Worm (Caenorhabditis elegans) whole organism, L1 larva: ENCODE data around the gene drap-1.

Experiments used
- C16A3.4 ChIP-seq: fragments of 150-350 bp; optimal IDR thresholded peaks from 2 replicates; lab custom pipeline; 2014; ENCODE audit warnings: missing biosample characterization, missing genetic modification characterization
- F16B12.6 ChIP-seq: fragments of 150-350 bp; optimal IDR thresholded peaks from 2 replicates; lab custom pipeline; 2014; ENCODE audit warnings: missing biosample characterization, missing genetic modification characterization
- alr-1 ChIP-seq: fragments of 200-800 bp; sonication (Bioruptor generic); optimal IDR thresholded peaks from 2 replicates; lab custom pipeline; 2018; ENCODE audit warnings: borderline replicate concordance, mild to moderate bottlenecking, missing genetic modification characterization, missing compliant biosample characterization
- aly-2 ChIP-seq: fragments of 150-350 bp; optimal IDR thresholded peaks from 2 replicates; lab custom pipeline; 2014; ENCODE audit warnings: missing biosample characterization, missing genetic modification characterization
- blmp-1 ChIP-seq: fragments of 150-350 bp; optimal IDR thresholded peaks from 2 replicates; lab custom pipeline; 2014; ENCODE audit warnings: missing biosample characterization, missing genetic modification characterization
- ceh-82 ChIP-seq, 3 experiments: fragments of 150-350 bp in 1 of 3; sonication (generic microtip) in 2 of 3; optimal IDR thresholded peaks; 2 replicates each; lab custom pipeline; 2014 to 2017; ENCODE audit warnings: missing biosample characterization in 3 of 3, missing genetic modification characterization in 3 of 3
- dpl-1 ChIP-seq, 3 experiments: fragments of 150-350 bp in 2 of 3; sonication (generic microtip) in 1 of 3; optimal IDR thresholded peaks; 2 replicates each; lab custom pipeline; 2014 to 2017; ENCODE audit warnings: missing biosample characterization in 3 of 3, missing genetic modification characterization in 3 of 3, missing genetic modification reagents in 3 of 3
- efl-1 ChIP-seq, 4 experiments: fragments of 150-350 bp; optimal IDR thresholded peaks in 3 of 4; peaks in 1 of 4; 1 replicate in 1 of 4; 2 replicates in 3 of 4; lab custom pipeline; 2014; ENCODE audit warnings: missing biosample characterization in 2 of 4, missing genetic modification characterization in 2 of 4, missing genetic modification reagents in 2 of 4
- efl-3 ChIP-seq: fragments of 200-800 bp; sonication (Bioruptor generic); optimal IDR thresholded peaks from 2 replicates; lab custom pipeline; 2018; ENCODE audit warnings: mild to moderate bottlenecking, missing genetic modification characterization, missing compliant biosample characterization
- elt-2 ChIP-seq: sonication (generic microtip); optimal IDR thresholded peaks from 2 replicates; lab custom pipeline; 2016; ENCODE audit warnings: missing genetic modification characterization, mild to moderate bottlenecking, inconsistent platforms, missing compliant biosample characterization, missing genetic modification reagents
- elt-3 ChIP-seq, 6 experiments: fragments of 150-350 bp in 1 of 6; sonication (generic microtip); optimal IDR thresholded peaks; 2 replicates each; lab custom pipeline; 2017 to 2018; ENCODE audit warnings: missing biosample characterization in 6 of 6, missing genetic modification characterization in 6 of 6, inconsistent platforms in 1 of 6
- fos-1 ChIP-seq: fragments of 150-350 bp; optimal IDR thresholded peaks from 2 replicates; lab custom pipeline; 2014; ENCODE audit warnings: missing biosample characterization, missing genetic modification characterization
- hpl-2 ChIP-seq: fragments of 150-350 bp; optimal IDR thresholded peaks from 2 replicates; lab custom pipeline; 2014; ENCODE audit warnings: missing biosample characterization, missing genetic modification reagents, missing genetic modification characterization
- irx-1 ChIP-seq: sonication (generic microtip); optimal IDR thresholded peaks from 2 replicates; lab custom pipeline; 2016; ENCODE audit warnings: missing genetic modification characterization, missing compliant biosample characterization
- isw-1 ChIP-seq: fragments of 200-800 bp; sonication (Bioruptor generic); IDR thresholded peaks from 2 replicates; pipeline ENCODE4 v1.3.6; 2022; ENCODE audit warnings: missing genetic modification characterization, missing compliant biosample characterization
- jun-1 ChIP-seq: fragments of 150-350 bp; optimal IDR thresholded peaks from 2 replicates; lab custom pipeline; 2014; ENCODE audit warnings: missing biosample characterization, missing genetic modification reagents, missing genetic modification characterization
- lin-14 ChIP-seq: fragments of 200-800 bp; sonication (Bioruptor generic); optimal IDR thresholded peaks from 2 replicates; lab custom pipeline; 2018; ENCODE audit warnings: mild to moderate bottlenecking, missing genetic modification characterization, moderate library complexity, missing compliant biosample characterization
- lin-35 ChIP-seq, 2 experiments: fragments of 150-350 bp; optimal IDR thresholded peaks; 2 replicates each; lab custom pipeline; 2014; ENCODE audit warnings: missing biosample characterization in 2 of 2, missing genetic modification characterization in 2 of 2, missing genetic modification reagents in 2 of 2
- lsy-2 ChIP-seq, 2 experiments: fragments of 150-350 bp; optimal IDR thresholded peaks; 2 replicates each; lab custom pipeline; 2014; ENCODE audit warnings: missing biosample characterization in 2 of 2, missing genetic modification characterization in 2 of 2
- mep-1 ChIP-seq: fragments of 150-350 bp; optimal IDR thresholded peaks from 2 replicates; lab custom pipeline; 2014; ENCODE audit warnings: missing biosample characterization, missing genetic modification characterization
- nhr-11 ChIP-seq: fragments of 150-350 bp; optimal IDR thresholded peaks from 2 replicates; lab custom pipeline; 2014; ENCODE audit warnings: missing biosample characterization, missing genetic modification characterization
- nhr-20 ChIP-seq: sonication (generic microtip); optimal IDR thresholded peaks from 2 replicates; lab custom pipeline; 2016; ENCODE audit warnings: mild to moderate bottlenecking, missing genetic modification characterization, missing compliant biosample characterization
- nhr-28 ChIP-seq: fragments of 150-350 bp; optimal IDR thresholded peaks from 2 replicates; lab custom pipeline; 2014; ENCODE audit warnings: missing biosample characterization, missing genetic modification characterization
- nhr-47 ChIP-seq: sonication (generic microtip); optimal IDR thresholded peaks from 2 replicates; lab custom pipeline; 2016; ENCODE audit warnings: mild to moderate bottlenecking, missing genetic modification characterization, moderate library complexity, missing compliant biosample characterization
- nhr-71 ChIP-seq: sonication (generic microtip); optimal IDR thresholded peaks from 2 replicates; lab custom pipeline; 2016; ENCODE audit warnings: mild to moderate bottlenecking, missing genetic modification characterization, moderate library complexity, missing compliant biosample characterization
- nhr-77 ChIP-seq: fragments of 150-350 bp; optimal IDR thresholded peaks from 2 replicates; lab custom pipeline; 2014; ENCODE audit warnings: missing biosample characterization, missing genetic modification characterization
- nhr-84 ChIP-seq: sonication (generic microtip); optimal IDR thresholded peaks from 2 replicates; lab custom pipeline; 2017; ENCODE audit warnings: missing biosample characterization, missing genetic modification characterization
- nhr-90 ChIP-seq: sonication (generic microtip); optimal IDR thresholded peaks from 2 replicates; lab custom pipeline; 2016; ENCODE audit warnings: mild to moderate bottlenecking, missing genetic modification characterization, missing compliant biosample characterization; ENCODE audit not compliant: poor library complexity
- pag-3 ChIP-seq: sonication (generic microtip); optimal IDR thresholded peaks from 2 replicates; lab custom pipeline; 2017; ENCODE audit warnings: missing genetic modification characterization, mild to moderate bottlenecking, missing compliant biosample characterization, antibody characterized with exemption, borderline replicate concordance; ENCODE audit not compliant: insufficient read depth
- rnt-1 ChIP-seq: sonication (generic microtip); optimal IDR thresholded peaks from 2 replicates; lab custom pipeline; 2016; ENCODE audit warnings: mild to moderate bottlenecking, missing genetic modification characterization, moderate library complexity, missing compliant biosample characterization
- snpc-4 ChIP-seq: fragments of 150-350 bp; optimal IDR thresholded peaks from 2 replicates; lab custom pipeline; 2014; ENCODE audit warnings: missing biosample characterization, missing genetic modification characterization
- snu-23 ChIP-seq: sonication (generic microtip); optimal IDR thresholded peaks from 2 replicates; lab custom pipeline; 2016; ENCODE audit warnings: missing genetic modification characterization, missing compliant biosample characterization
- sox-4 ChIP-seq: sonication (generic microtip); optimal IDR thresholded peaks from 2 replicates; lab custom pipeline; 2016; ENCODE audit warnings: missing genetic modification characterization, missing compliant biosample characterization
- swsn-7 ChIP-seq: sonication (generic microtip); optimal IDR thresholded peaks from 2 replicates; lab custom pipeline; 2016; ENCODE audit warnings: missing genetic modification characterization, missing compliant biosample characterization
- tbx-2 ChIP-seq: sonication (generic microtip); optimal IDR thresholded peaks from 2 replicates; lab custom pipeline; 2016; ENCODE audit warnings: missing genetic modification characterization, missing compliant biosample characterization
- tlp-1 ChIP-seq: fragments of 150-350 bp; optimal IDR thresholded peaks from 2 replicates; lab custom pipeline; 2014; ENCODE audit warnings: missing biosample characterization, missing genetic modification characterization
- unc-30 ChIP-seq: sonication (generic microtip); optimal IDR thresholded peaks from 2 replicates; lab custom pipeline; 2017; ENCODE audit warnings: missing biosample characterization, missing genetic modification characterization
- unc-86 ChIP-seq: sonication (generic microtip); optimal IDR thresholded peaks from 2 replicates; lab custom pipeline; 2016; ENCODE audit warnings: missing genetic modification characterization, missing compliant biosample characterization
- xbp-1 ChIP-seq: sonication (generic microtip); optimal IDR thresholded peaks from 2 replicates; lab custom pipeline; 2016; ENCODE audit warnings: missing genetic modification characterization, missing compliant biosample characterization
- zag-1 ChIP-seq: fragments of 150-350 bp; optimal IDR thresholded peaks from 2 replicates; lab custom pipeline; 2014; ENCODE audit warnings: missing biosample characterization, missing genetic modification characterization
- ztf-4 ChIP-seq: fragments of 150-350 bp; optimal IDR thresholded peaks from 2 replicates; lab custom pipeline; 2014; ENCODE audit warnings: missing biosample characterization, missing genetic modification characterization

drap-1 gene

ce11 chrV:9692109-9692581 is 37.8 kb upstream of the drap-1 start, which contains the start of gene ztf-9:
Gene ztf-9, minus strand, starts transcription at chrV:9692159.
- TF ChIP-seq swsn-7 (tag; lab: Kevin White, UChicago) (peak; percentile 22), ztf-4 (tag; lab: Kevin White, UChicago) (no peak), sox-4 (tag; lab: Kevin White, UChicago) (no peak), xbp-1 (tag; lab: Kevin White, UChicago) (peak; percentile 11), efl-1 (optimal IDR thresholded peaks at IDR 0.05; lab: Kevin White, UChicago) (peak; percentile 30), efl-1 (GFP tag; optimal IDR thresholded peaks at IDR 0.05 in 1 of 2; lab: Kevin White, UChicago) (peak in 1 of 2 experiments; percentile 83), mep-1 (tag; lab: Kevin White, UChicago) (peak; percentile 78), fos-1 (tag; lab: Kevin White, UChicago) (peak; percentile 13), nhr-77 (peak; percentile 39), tlp-1 (tag; lab: Kevin White, UChicago) (no peak), ceh-82 (tag; optimal IDR thresholded peaks at IDR 0.05; lab: Kevin White, UChicago) (peak in 1 of 3 experiments; percentile 49), nhr-84 (no peak), lin-14 (GFP tag; lab: Kevin White, UChicago) (peak; percentile 87), rnt-1 (peak; percentile 50), snpc-4 (tag; lab: Kevin White, UChicago) (no peak), zag-1 (no peak), elt-2 (peak; percentile 30), nhr-71 (tag; lab: Kevin White, UChicago) (peak; percentile 40), elt-3 (tag; optimal IDR thresholded peaks at IDR 0.05; lab: Kevin White, UChicago) (peak in 2 of 6 experiments; percentile 32 to 35), isw-1 (GFP tag; lab: Robert Waterston, UW) (no peak), irx-1 (tag; lab: Kevin White, UChicago) (peak; percentile 16), lin-35 (GFP tag; optimal IDR thresholded peaks at IDR 0.05; lab: Kevin White, UChicago) (peak; percentile 16 to 47), hpl-2 (GFP tag; lab: Kevin White, UChicago) (no peak), nhr-90 (tag; lab: Kevin White, UChicago) (no peak), F16B12.6 (peak; percentile 58), C16A3.4 (tag; lab: Kevin White, UChicago) (peak; percentile 40), snu-23 (GFP tag; lab: Kevin White, UChicago) (peak; percentile 59), blmp-1 (tag; lab: Kevin White, UChicago) (peak; percentile 99), nhr-47 (peak; percentile 38), dpl-1 (GFP tag; optimal IDR thresholded peaks at IDR 0.05; lab: Kevin White, UChicago) (peak in 2 of 3 experiments; percentile 5 to 33), nhr-20 (tag; lab: Kevin White, UChicago) (peak; percentile 17), pag-3 (tag; lab: Kevin White, UChicago) (no peak), efl-3 (GFP tag; lab: Kevin White, UChicago) (no peak), lsy-2 (tag; optimal IDR thresholded peaks at IDR 0.05; lab: Kevin White, UChicago) (peak in 1 of 2 experiments; percentile 76), jun-1 (tag; lab: Kevin White, UChicago) (peak; percentile 6), tbx-2 (tag; lab: Kevin White, UChicago) (peak; percentile 43)

- TF ChIP-seq nhr-77 (no peak), aly-2 (tag; lab: Kevin White, UChicago) (no peak), rnt-1 (no peak), nhr-11 (tag; lab: Kevin White, UChicago) (no peak), lsy-2 (tag; optimal IDR thresholded peaks at IDR 0.05; lab: Kevin White, UChicago) (no peak), unc-86 (tag; lab: Kevin White, UChicago) (no peak), unc-30 (tag; lab: Kevin White, UChicago) (no peak), alr-1 (no peak), jun-1 (tag; lab: Kevin White, UChicago) (no peak), snu-23 (GFP tag; lab: Kevin White, UChicago) (no peak), nhr-28 (no peak)
Observed at ce11 chrV:9692649-9693112, 37.2 kb upstream of the drap-1 start, which contains the start of gene ZK287.7. Gene ZK287.7, plus strand, starts transcription at chrV:9693062.
